Worm (Caenorhabditis elegans) whole organism, young adult: ENCODE data around the gene sptl-3.

ENCODE experiments used
- B0336.3 ChIP-seq: fragments of 200-800 bp; sonication (Bioruptor generic); IDR thresholded peaks from 2 replicates; pipeline ENCODE4 v1.3.6; 2022; ENCODE audit warnings: missing genetic modification characterization, missing compliant biosample characterization
- C17E4.6 ChIP-seq: fragments of 200-800 bp; sonication (Bioruptor generic); IDR thresholded peaks from 2 replicates; pipeline ENCODE4 v1.3.6; 2022; ENCODE audit warnings: missing genetic modification reagents, missing genetic modification characterization, missing compliant biosample characterization
- D2030.7 ChIP-seq: fragments of 200-800 bp; sonication (Bioruptor generic); IDR thresholded peaks from 2 replicates; pipeline ENCODE4 v1.3.6; 2022; ENCODE audit warnings: missing genetic modification reagents, missing genetic modification characterization, missing compliant biosample characterization
- F22D6.2 ChIP-seq: sonication (generic microtip); optimal IDR thresholded peaks from 2 replicates; lab custom pipeline; 2016; ENCODE audit warnings: mild to moderate bottlenecking, missing genetic modification characterization, missing compliant biosample characterization
- F37B4.10 ChIP-seq: fragments of 200-800 bp; sonication (Bioruptor generic); IDR thresholded peaks from 2 replicates; pipeline ENCODE4 v1.3.6; 2022; ENCODE audit warnings: missing genetic modification characterization, missing compliant biosample characterization
- F49E8.2 ChIP-seq: sonication (generic microtip); optimal IDR thresholded peaks from 3 replicates; lab custom pipeline; 2017; ENCODE audit warnings: missing genetic modification characterization, mild to moderate bottlenecking, missing compliant biosample characterization, antibody characterized with exemption, moderate library complexity; ENCODE audit not compliant: insufficient read depth
- F55B11.4 ChIP-seq: sonication (generic microtip); optimal IDR thresholded peaks from 2 replicates; lab custom pipeline; 2016; ENCODE audit warnings: missing compliant biosample characterization, missing genetic modification characterization, borderline replicate concordance; ENCODE audit not compliant: insufficient read depth
- K11D2.4 ChIP-seq: fragments of 200-800 bp; sonication (Bioruptor generic); IDR thresholded peaks from 2 replicates; pipeline ENCODE4 v1.3.6; 2022; ENCODE audit warnings: missing genetic modification reagents, missing genetic modification characterization, missing compliant biosample characterization
- T07F8.4 ChIP-seq: sonication (generic microtip); optimal IDR thresholded peaks from 2 replicates; lab custom pipeline; 2016; ENCODE audit warnings: mild to moderate bottlenecking, missing genetic modification characterization, moderate library complexity, missing compliant biosample characterization
- Y56A3A.18 ChIP-seq: fragments of 200-800 bp; sonication (Bioruptor generic); IDR thresholded peaks from 2 replicates; pipeline ENCODE4 v1.3.6; 2022; ENCODE audit warnings: missing genetic modification reagents, missing genetic modification characterization, missing compliant biosample characterization
- Y67H2A.10 ChIP-seq: fragments of 200-800 bp; sonication (Bioruptor generic); conservative IDR thresholded peaks from 2 replicates; pipeline ENCODE4 v1.3.6; 2022; ENCODE audit warnings: missing genetic modification reagents, missing genetic modification characterization, missing compliant biosample characterization
- aptf-3 ChIP-seq: fragments of 200-800 bp; sonication (Bioruptor generic); IDR thresholded peaks from 2 replicates; pipeline ENCODE4 v1.3.6; 2022; ENCODE audit warnings: missing genetic modification characterization, missing compliant biosample characterization
- athp-1 ChIP-seq: sonication (generic microtip); optimal IDR thresholded peaks from 2 replicates; lab custom pipeline; 2017; ENCODE audit warnings: mild to moderate bottlenecking, missing genetic modification characterization, missing compliant biosample characterization
- attf-5 ChIP-seq: fragments of 200-800 bp; sonication (Bioruptor generic); optimal IDR thresholded peaks from 2 replicates; lab custom pipeline; 2018; ENCODE audit warnings: mild to moderate bottlenecking, missing genetic modification characterization, missing compliant biosample characterization
- ccch-3 ChIP-seq: fragments of 200-800 bp; sonication (Bioruptor generic); optimal IDR thresholded peaks from 2 replicates; lab custom pipeline; 2018; ENCODE audit warnings: mild to moderate bottlenecking, missing genetic modification characterization, missing compliant biosample characterization
- ceh-100 ChIP-seq: fragments of 200-800 bp; sonication (Bioruptor generic); IDR thresholded peaks from 2 replicates; pipeline ENCODE4 v1.3.6; 2022; ENCODE audit warnings: missing genetic modification reagents, missing genetic modification characterization, missing compliant biosample characterization
- chd-7 ChIP-seq: sonication (generic microtip); optimal IDR thresholded peaks from 2 replicates; lab custom pipeline; 2016; ENCODE audit warnings: mild to moderate bottlenecking, missing genetic modification characterization, moderate library complexity, missing compliant biosample characterization
- die-1 ChIP-seq: sonication (generic microtip); optimal IDR thresholded peaks from 2 replicates; lab custom pipeline; 2016; ENCODE audit warnings: missing genotype, mild to moderate bottlenecking, missing genetic modification characterization, missing compliant biosample characterization
- dox-1 ChIP-seq: fragments of 200-800 bp; sonication (Bioruptor generic); IDR thresholded peaks from 2 replicates; pipeline ENCODE4 v1.3.6; 2022; ENCODE audit warnings: missing genetic modification reagents, missing genetic modification characterization, missing compliant biosample characterization
- dpl-1 ChIP-seq: fragments of 150-350 bp; optimal IDR thresholded peaks from 2 replicates; lab custom pipeline; 2014; ENCODE audit warnings: missing biosample characterization, missing genetic modification reagents, missing genetic modification characterization
- hlh-12 ChIP-seq: sonication (generic microtip); optimal IDR thresholded peaks from 2 replicates; lab custom pipeline; 2016; ENCODE audit warnings: missing genetic modification characterization, missing compliant biosample characterization
- lsl-1 ChIP-seq: fragments of 200-800 bp; sonication (Bioruptor generic); optimal IDR thresholded peaks from 2 replicates; lab custom pipeline; 2018; ENCODE audit warnings: mild to moderate bottlenecking, missing genetic modification characterization, moderate library complexity, missing compliant biosample characterization
- madf-3 ChIP-seq: fragments of 200-800 bp; sonication (Bioruptor generic); IDR thresholded peaks from 2 replicates; pipeline ENCODE4 v1.3.6; 2022; ENCODE audit warnings: missing genetic modification reagents, missing genetic modification characterization, missing compliant biosample characterization
- mcd-1 ChIP-seq: fragments of 200-800 bp; sonication (Bioruptor generic); IDR thresholded peaks from 2 replicates; pipeline ENCODE4 v1.3.6; 2022; ENCODE audit warnings: missing genetic modification reagents, missing genetic modification characterization, missing compliant biosample characterization
- nhr-27 ChIP-seq: fragments of 200-800 bp; sonication (Bioruptor generic); optimal IDR thresholded peaks from 2 replicates; lab custom pipeline; 2018; ENCODE audit warnings: mild to moderate bottlenecking, missing genetic modification characterization, moderate library complexity, missing compliant biosample characterization
- nhr-80 ChIP-seq: sonication (generic microtip); optimal IDR thresholded peaks from 2 replicates; lab custom pipeline; 2016; ENCODE audit warnings: missing genetic modification characterization, missing compliant biosample characterization
- nhr-90 ChIP-seq: sonication (generic microtip); optimal IDR thresholded peaks from 2 replicates; lab custom pipeline; 2016; ENCODE audit warnings: missing genotype, mild to moderate bottlenecking, missing genetic modification characterization, missing compliant biosample characterization
- sea-2 ChIP-seq: fragments of 200-800 bp; sonication (Bioruptor generic); IDR thresholded peaks from 2 replicates; pipeline ENCODE4 v1.3.6; 2022; ENCODE audit warnings: missing genetic modification characterization, missing compliant biosample characterization
- snpc-1.1 ChIP-seq: sonication (generic microtip); optimal IDR thresholded peaks from 2 replicates; lab custom pipeline; 2017; ENCODE audit warnings: missing genetic modification characterization, mild to moderate bottlenecking, missing compliant biosample characterization, antibody characterized with exemption, moderate library complexity, missing genotype, missing genetic modification reagents; ENCODE audit not compliant: insufficient read depth
- snpc-3.4 ChIP-seq: sonication (generic microtip); optimal IDR thresholded peaks from 2 replicates; lab custom pipeline; 2017; ENCODE audit warnings: missing genetic modification characterization, mild to moderate bottlenecking, missing compliant biosample characterization, antibody characterized with exemption, moderate library complexity, missing genotype, missing genetic modification reagents
- somi-1 ChIP-seq: fragments of 200-800 bp; sonication (Bioruptor generic); optimal IDR thresholded peaks from 2 replicates; lab custom pipeline; 2018; ENCODE audit warnings: mild to moderate bottlenecking, missing genetic modification characterization, missing compliant biosample characterization
- sptf-2 ChIP-seq: fragments of 200-800 bp; sonication (Bioruptor generic); optimal IDR thresholded peaks from 2 replicates; lab custom pipeline; 2018; ENCODE audit warnings: mild to moderate bottlenecking, missing genetic modification characterization, missing compliant biosample characterization
- unc-62 ChIP-seq: fragments of 150-350 bp; optimal IDR thresholded peaks from 2 replicates; lab custom pipeline; 2014; ENCODE audit warnings: missing biosample characterization, missing genetic modification reagents, missing genetic modification characterization
- xnd-1 ChIP-seq: sonication (generic microtip); optimal IDR thresholded peaks from 2 replicates; lab custom pipeline; 2016; ENCODE audit warnings: missing genotype, missing genetic modification reagents, missing genetic modification characterization, missing compliant biosample characterization
- ztf-6 ChIP-seq: fragments of 200-800 bp; sonication (Bioruptor generic); IDR thresholded peaks from 2 replicates; pipeline ENCODE4 v1.3.6; 2022; ENCODE audit warnings: missing genetic modification reagents, missing genetic modification characterization, missing compliant biosample characterization

The sptl-3 gene

ce11 chrV:13920730-13921129 is 27.6 kb downstream of the sptl-3 start, which contains the start of gene srx-42:
TSS of gene srx-42 (plus strand) at chrV:13921030.
- TF ChIP-seq lsl-1 (GFP tag; lab: Kevin White, UChicago) (no peak), nhr-80 (no peak), C17E4.6 (GFP tag; lab: Robert Waterston, UW) (no peak), chd-7 (tag; lab: Kevin White, UChicago) (no peak), snpc-3.4 (tag; lab: Kevin White, UChicago) (no peak), F22D6.2 (no peak), xnd-1 (tag; lab: Kevin White, UChicago) (no peak), F49E8.2 (tag; lab: Kevin White, UChicago) (no peak), unc-62 (GFP tag; lab: Kevin White, UChicago) (no peak), Y56A3A.18 (GFP tag; lab: Robert Waterston, UW) (no peak), B0336.3 (GFP tag; lab: Robert Waterston, UW) (no peak)

- TF ChIP-seq nhr-27 (tag; lab: Kevin White, UChicago) (no peak), sea-2 (GFP tag; lab: Robert Waterston, UW) (no peak), K11D2.4 (GFP tag; lab: Robert Waterston, UW) (no peak), Y56A3A.18 (GFP tag; lab: Robert Waterston, UW) (no peak), mcd-1 (no peak), madf-3 (GFP tag; lab: Robert Waterston, UW) (no peak), B0336.3 (GFP tag; lab: Robert Waterston, UW) (no peak), xnd-1 (tag; lab: Kevin White, UChicago) (no peak), attf-5 (GFP tag; lab: Kevin White, UChicago) (no peak), ceh-100 (no peak), athp-1 (no peak)
Observed at ce11 chrV:13923851-13924250, 30.7 kb downstream of the sptl-3 start, which contains the start of gene srxa-11. TSS of gene srxa-11 (plus strand) at chrV:13924151.

ce11 chrV:13926398-13926797 is 33.3 kb downstream of the sptl-3 start, which contains the start of gene srxa-12:
TSS of gene srxa-12 (plus strand) at chrV:13926698.
- no peak for TF ChIP-seq Y67H2A.10 (GFP tag; lab: Robert Waterston, UW)
- no peak for TF ChIP-seq D2030.7 (GFP tag; lab: Robert Waterston, UW)
- no peak for TF ChIP-seq athp-1
- no peak for TF ChIP-seq dox-1 (GFP tag; lab: Robert Waterston, UW)
- TF ChIP-seq, all 124 proteins: peak for 0

ce11 chrV:13929503-13929902 is 36.4 kb downstream of the sptl-3 start, which contains the start of gene srxa-13:
TSS of gene srxa-13 (plus strand) at chrV:13929803.
- no peak for TF ChIP-seq nhr-90
- no peak for TF ChIP-seq C17E4.6 (GFP tag; lab: Robert Waterston, UW)
- TF ChIP-seq K11D2.4 (GFP tag; lab: Robert Waterston, UW): no peak
- no peak for TF ChIP-seq hlh-12 (tag; lab: Kevin White, UChicago)
- TF ChIP-seq die-1: no peak
- no peak for TF ChIP-seq ztf-6 (GFP tag; lab: Robert Waterston, UW)
- TF ChIP-seq dpl-1 (GFP tag; lab: Kevin White, UChicago): no peak
- no peak for TF ChIP-seq snpc-3.4 (tag; lab: Kevin White, UChicago)
- TF ChIP-seq F55B11.4: no peak
- no peak for TF ChIP-seq snpc-1.1 (tag; lab: Kevin White, UChicago)
- TF ChIP-seq somi-1 (GFP tag; lab: Kevin White, UChicago): no peak
- no peak for TF ChIP-seq sptf-2
- TF ChIP-seq chd-7 (tag; lab: Kevin White, UChicago): no peak
- no peak for TF ChIP-seq T07F8.4 (tag; lab: Kevin White, UChicago)
- no peak for TF ChIP-seq F37B4.10
- no peak for TF ChIP-seq lsl-1 (GFP tag; lab: Kevin White, UChicago)
- no peak for TF ChIP-seq ccch-3 (GFP tag; lab: Kevin White, UChicago)
- TF ChIP-seq aptf-3 (GFP tag; lab: Robert Waterston, UW): no peak
- TF ChIP-seq xnd-1 (tag; lab: Kevin White, UChicago): no peak
- TF ChIP-seq, all 124 proteins: peak for 0
